Worm (Caenorhabditis elegans) whole organism, L1 larva: ENCODE measurements around the gene oac-3.

Experiments used
- C04F5.9 ChIP-seq: sonication (generic microtip); optimal IDR thresholded peaks from 2 replicates; lab custom pipeline; 2016; ENCODE audit warnings: missing genetic modification characterization, missing compliant biosample characterization
- C16A3.4 ChIP-seq: fragments of 150-350 bp; optimal IDR thresholded peaks from 2 replicates; lab custom pipeline; 2014; ENCODE audit warnings: missing biosample characterization, missing genetic modification characterization
- alr-1 ChIP-seq: fragments of 200-800 bp; sonication (Bioruptor generic); optimal IDR thresholded peaks from 2 replicates; lab custom pipeline; 2018; ENCODE audit warnings: borderline replicate concordance, mild to moderate bottlenecking, missing genetic modification characterization, missing compliant biosample characterization
- ama-1 ChIP-seq: fragments of 150-350 bp; optimal IDR thresholded peaks from 2 replicates; lab custom pipeline; 2014
- blmp-1 ChIP-seq: fragments of 150-350 bp; optimal IDR thresholded peaks from 2 replicates; lab custom pipeline; 2014; ENCODE audit warnings: missing biosample characterization, missing genetic modification characterization
- ceh-63 ChIP-seq: fragments of 200-800 bp; sonication (Bioruptor generic); optimal IDR thresholded peaks from 2 replicates; lab custom pipeline; 2018; ENCODE audit warnings: mild to moderate bottlenecking, missing genetic modification characterization, missing compliant biosample characterization
- ceh-88 ChIP-seq: fragments of 200-800 bp; sonication (Bioruptor generic); IDR thresholded peaks from 2 replicates; pipeline ENCODE4 v1.3.6; 2022; ENCODE audit warnings: missing genetic modification characterization, missing compliant biosample characterization
- dpl-1 ChIP-seq, 3 experiments: fragments of 150-350 bp in 2 of 3; sonication (generic microtip) in 1 of 3; optimal IDR thresholded peaks; 2 replicates each; lab custom pipeline; 2014 to 2017; ENCODE audit warnings: missing biosample characterization in 3 of 3, missing genetic modification characterization in 3 of 3, missing genetic modification reagents in 3 of 3
- efl-1 ChIP-seq, 4 experiments: fragments of 150-350 bp; optimal IDR thresholded peaks in 3 of 4; peaks in 1 of 4; 1 replicate in 1 of 4; 2 replicates in 3 of 4; lab custom pipeline; 2014; ENCODE audit warnings: missing biosample characterization in 2 of 4, missing genetic modification characterization in 2 of 4, missing genetic modification reagents in 2 of 4
- egl-13 ChIP-seq: sonication (generic microtip); optimal IDR thresholded peaks from 2 replicates; lab custom pipeline; 2016; ENCODE audit warnings: missing genotype, missing genetic modification reagents, missing genetic modification characterization, missing compliant biosample characterization
- fkh-10 ChIP-seq: sonication (generic microtip); optimal IDR thresholded peaks from 2 replicates; lab custom pipeline; 2017; ENCODE audit warnings: missing biosample characterization, missing genetic modification reagents, missing genetic modification characterization
- fos-1 ChIP-seq: fragments of 150-350 bp; optimal IDR thresholded peaks from 2 replicates; lab custom pipeline; 2014; ENCODE audit warnings: missing biosample characterization, missing genetic modification characterization
- grh-1 ChIP-seq: fragments of 200-800 bp; sonication (Bioruptor generic); IDR thresholded peaks from 2 replicates; pipeline ENCODE4 v1.3.6; 2022; ENCODE audit warnings: missing genetic modification reagents, missing genetic modification characterization, missing compliant biosample characterization
- hlh-17 ChIP-seq: fragments of 200-800 bp; sonication (Bioruptor generic); optimal IDR thresholded peaks from 2 replicates; lab custom pipeline; 2018; ENCODE audit warnings: missing genetic modification characterization, mild to moderate bottlenecking, missing compliant biosample characterization, moderate library complexity, borderline replicate concordance
- hpl-2 ChIP-seq: fragments of 150-350 bp; optimal IDR thresholded peaks from 2 replicates; lab custom pipeline; 2014; ENCODE audit warnings: missing biosample characterization, missing genetic modification reagents, missing genetic modification characterization
- isw-1 ChIP-seq: fragments of 200-800 bp; sonication (Bioruptor generic); IDR thresholded peaks from 2 replicates; pipeline ENCODE4 v1.3.6; 2022; ENCODE audit warnings: missing genetic modification characterization, missing compliant biosample characterization
- jun-1 ChIP-seq: fragments of 150-350 bp; optimal IDR thresholded peaks from 2 replicates; lab custom pipeline; 2014; ENCODE audit warnings: missing biosample characterization, missing genetic modification reagents, missing genetic modification characterization
- lin-13 ChIP-seq: fragments of 150-350 bp; optimal IDR thresholded peaks from 2 replicates; lab custom pipeline; 2014; ENCODE audit warnings: missing biosample characterization, missing genetic modification reagents, missing genetic modification characterization
- lin-14 ChIP-seq: fragments of 200-800 bp; sonication (Bioruptor generic); optimal IDR thresholded peaks from 2 replicates; lab custom pipeline; 2018; ENCODE audit warnings: mild to moderate bottlenecking, missing genetic modification characterization, moderate library complexity, missing compliant biosample characterization
- lin-35 ChIP-seq, 2 experiments: fragments of 150-350 bp; optimal IDR thresholded peaks; 2 replicates each; lab custom pipeline; 2014; ENCODE audit warnings: missing biosample characterization in 2 of 2, missing genetic modification characterization in 2 of 2, missing genetic modification reagents in 2 of 2
- mdl-1 ChIP-seq, 2 experiments: fragments of 150-350 bp; optimal IDR thresholded peaks; 2 replicates each; lab custom pipeline; 2014 to 2017; ENCODE audit warnings: missing biosample characterization in 2 of 2, missing genetic modification characterization in 2 of 2, inconsistent platforms in 1 of 2
- nhr-12 ChIP-seq: sonication (generic microtip); optimal IDR thresholded peaks from 2 replicates; lab custom pipeline; 2017; ENCODE audit warnings: missing biosample characterization, missing genetic modification characterization
- nhr-20 ChIP-seq: sonication (generic microtip); optimal IDR thresholded peaks from 2 replicates; lab custom pipeline; 2016; ENCODE audit warnings: mild to moderate bottlenecking, missing genetic modification characterization, missing compliant biosample characterization
- nhr-47 ChIP-seq: sonication (generic microtip); optimal IDR thresholded peaks from 2 replicates; lab custom pipeline; 2016; ENCODE audit warnings: mild to moderate bottlenecking, missing genetic modification characterization, moderate library complexity, missing compliant biosample characterization
- nhr-76 ChIP-seq: sonication (generic microtip); optimal IDR thresholded peaks from 2 replicates; lab custom pipeline; 2017; ENCODE audit warnings: missing biosample characterization, missing genetic modification characterization
- nhr-77 ChIP-seq: fragments of 150-350 bp; optimal IDR thresholded peaks from 2 replicates; lab custom pipeline; 2014; ENCODE audit warnings: missing biosample characterization, missing genetic modification characterization
- nhr-84 ChIP-seq: sonication (generic microtip); optimal IDR thresholded peaks from 2 replicates; lab custom pipeline; 2017; ENCODE audit warnings: missing biosample characterization, missing genetic modification characterization
- nhr-85 ChIP-seq: sonication (generic microtip); peaks from one replicate; lab custom pipeline; 2016; ENCODE audit warnings: missing genetic modification characterization, inconsistent platforms, missing compliant biosample characterization
- pag-3 ChIP-seq: sonication (generic microtip); optimal IDR thresholded peaks from 2 replicates; lab custom pipeline; 2017; ENCODE audit warnings: missing genetic modification characterization, mild to moderate bottlenecking, missing compliant biosample characterization, antibody characterized with exemption, borderline replicate concordance; ENCODE audit not compliant: insufficient read depth
- pqm-1 ChIP-seq: sonication (generic microtip); optimal IDR thresholded peaks from 3 replicates; lab custom pipeline; 2017; ENCODE audit warnings: missing biosample characterization, missing genetic modification characterization
- rnt-1 ChIP-seq: sonication (generic microtip); optimal IDR thresholded peaks from 2 replicates; lab custom pipeline; 2016; ENCODE audit warnings: mild to moderate bottlenecking, missing genetic modification characterization, moderate library complexity, missing compliant biosample characterization
- skn-1 ChIP-seq: fragments of 150-350 bp; optimal IDR thresholded peaks from 2 replicates; lab custom pipeline; 2014; ENCODE audit warnings: missing biosample characterization, missing genetic modification characterization
- snpc-4 ChIP-seq: fragments of 150-350 bp; optimal IDR thresholded peaks from 2 replicates; lab custom pipeline; 2014; ENCODE audit warnings: missing biosample characterization, missing genetic modification characterization
- snu-23 ChIP-seq: sonication (generic microtip); optimal IDR thresholded peaks from 2 replicates; lab custom pipeline; 2016; ENCODE audit warnings: missing genetic modification characterization, missing compliant biosample characterization
- swsn-7 ChIP-seq: sonication (generic microtip); optimal IDR thresholded peaks from 2 replicates; lab custom pipeline; 2016; ENCODE audit warnings: missing genetic modification characterization, missing compliant biosample characterization
- tbx-2 ChIP-seq: sonication (generic microtip); optimal IDR thresholded peaks from 2 replicates; lab custom pipeline; 2016; ENCODE audit warnings: missing genetic modification characterization, missing compliant biosample characterization
- unc-30 ChIP-seq: sonication (generic microtip); optimal IDR thresholded peaks from 2 replicates; lab custom pipeline; 2017; ENCODE audit warnings: missing biosample characterization, missing genetic modification characterization
- unc-62 ChIP-seq: fragments of 150-350 bp; optimal IDR thresholded peaks from 2 replicates; lab custom pipeline; 2014; ENCODE audit warnings: missing biosample characterization, missing genetic modification reagents, missing genetic modification characterization
- unc-98 ChIP-seq: fragments of 200-800 bp; sonication (Bioruptor generic); IDR thresholded peaks from 2 replicates; pipeline ENCODE4 v1.3.6; 2022; ENCODE audit warnings: missing genetic modification characterization, missing compliant biosample characterization
- vab-15 ChIP-seq: sonication (generic microtip); optimal IDR thresholded peaks from 2 replicates; lab custom pipeline; 2017; ENCODE audit warnings: missing genotype, mild to moderate bottlenecking, missing genetic modification characterization, missing compliant biosample characterization
- xbp-1 ChIP-seq: sonication (generic microtip); optimal IDR thresholded peaks from 2 replicates; lab custom pipeline; 2016; ENCODE audit warnings: missing genetic modification characterization, missing compliant biosample characterization
- zip-4 ChIP-seq: fragments of 200-800 bp; sonication (Bioruptor generic); optimal IDR thresholded peaks from 2 replicates; lab custom pipeline; 2018; ENCODE audit warnings: mild to moderate bottlenecking, missing genetic modification characterization, moderate library complexity, missing compliant biosample characterization
- ztf-11 ChIP-seq, 2 experiments: sonication (generic microtip); optimal IDR thresholded peaks; 2 replicates each; lab custom pipeline; 2016 to 2017; ENCODE audit warnings: missing genetic modification characterization in 2 of 2, missing biosample characterization in 1 of 2, missing compliant biosample characterization in 1 of 2

oac-3 gene

DNA sequence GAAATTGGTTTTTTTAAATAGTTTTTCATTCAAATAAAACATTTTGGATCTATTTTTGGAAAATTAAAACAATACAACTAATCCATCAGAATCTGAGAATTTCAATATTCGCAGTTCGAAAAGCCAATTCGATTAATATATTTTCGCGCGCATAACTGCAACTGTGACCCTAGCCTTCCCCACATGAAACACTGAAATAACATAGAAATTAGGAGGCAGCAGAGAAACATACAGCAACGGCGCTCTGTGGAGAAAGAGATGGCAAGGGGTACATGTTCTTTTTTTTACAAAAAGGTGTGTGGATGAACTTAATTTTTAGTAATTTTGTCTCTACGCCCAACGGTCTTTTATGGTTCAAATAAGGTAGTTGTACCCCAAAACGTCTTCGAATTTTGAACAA is 19.1 kb upstream of the oac-3 start (continued):
- peak; percentile 3 for TF ChIP-seq rnt-1 (tag; lab: Kevin White, UChicago)
- TF ChIP-seq tbx-2 (tag; lab: Kevin White, UChicago), result no peak
- TF ChIP-seq ztf-11 (tag; optimal IDR thresholded peaks at IDR 0.05; lab: Kevin White, UChicago), result no peak
- TF ChIP-seq ama-1 (lab: Kevin White, UChicago), result no peak
- no peak for TF ChIP-seq egl-13 (tag; lab: Kevin White, UChicago)
- no peak for TF ChIP-seq nhr-20 (tag; lab: Kevin White, UChicago)
- TF ChIP-seq blmp-1, result peak; percentile 4
- TF ChIP-seq dpl-1 (GFP tag; optimal IDR thresholded peaks at IDR 0.05; lab: Kevin White, UChicago), result peak; percentile 6 to 62 (median 56)
- TF ChIP-seq pqm-1 (tag; lab: Kevin White, UChicago), result no peak
- TF ChIP-seq nhr-77 (tag; lab: Kevin White, UChicago), result no peak
- TF ChIP-seq C16A3.4 (tag; lab: Kevin White, UChicago), result no peak
- no peak for TF ChIP-seq nhr-76 (tag; lab: Kevin White, UChicago)
- TF ChIP-seq efl-1 (optimal IDR thresholded peaks at IDR 0.05; lab: Kevin White, UChicago), result peak; percentile 39 to 54
- TF ChIP-seq efl-1 (GFP tag; optimal IDR thresholded peaks at IDR 0.05 in 1 of 2; lab: Kevin White, UChicago), result peak; percentile 57 to 87
- TF ChIP-seq pag-3 (tag; lab: Kevin White, UChicago), result no peak
- no peak for TF ChIP-seq hlh-17
- TF ChIP-seq xbp-1 (tag; lab: Kevin White, UChicago), result no peak
- TF ChIP-seq C04F5.9 (tag; lab: Kevin White, UChicago), result no peak
- TF ChIP-seq mdl-1 (tag; optimal IDR thresholded peaks at IDR 0.05; lab: Kevin White, UChicago), result no peak
- no peak for TF ChIP-seq ceh-63 (GFP tag; lab: Kevin White, UChicago)
- peak; percentile 58 for TF ChIP-seq lin-14 (GFP tag; lab: Kevin White, UChicago)
- TF ChIP-seq snu-23 (GFP tag; lab: Kevin White, UChicago), result peak; percentile 15
- TF ChIP-seq lin-35 (GFP tag; optimal IDR thresholded peaks at IDR 0.05; lab: Kevin White, UChicago), result peak; percentile 19 to 55
- TF ChIP-seq snpc-4 (tag; lab: Kevin White, UChicago), result no peak
- no peak for TF ChIP-seq skn-1 (tag; lab: Kevin White, UChicago)

DNA sequence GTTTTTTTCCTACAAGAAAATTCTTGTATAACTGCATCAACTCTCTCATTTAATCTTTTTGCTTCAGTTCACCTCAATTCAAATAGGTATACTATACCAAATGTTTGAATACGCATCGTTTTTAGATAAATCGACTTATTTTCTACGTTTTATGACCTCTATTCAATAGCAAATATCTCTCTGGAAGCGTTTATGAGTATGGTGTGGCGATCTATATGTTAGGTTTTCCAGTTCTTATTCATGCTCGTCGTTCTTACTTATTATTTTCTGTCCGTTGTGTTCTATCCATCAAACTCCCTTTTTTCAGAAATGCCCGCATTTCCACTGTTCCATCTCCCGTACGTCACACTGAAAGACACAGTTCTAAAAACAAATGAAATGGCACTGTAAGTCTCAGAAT is 18.7 kb upstream of the oac-3 start, which contains the start of gene T22G5.3:
TSS of gene T22G5.3 (plus strand) at position 301 of the 400 bp plus-strand sequence.
- TF ChIP-seq nhr-85 (tag; lab: Kevin White, UChicago), result no peak
- no peak for TF ChIP-seq ceh-88 (GFP tag; lab: Robert Waterston, UW)
- TF ChIP-seq jun-1 (tag; lab: Kevin White, UChicago), result no peak
- TF ChIP-seq alr-1 (tag; lab: Kevin White, UChicago), result no peak
- TF ChIP-seq zip-4 (GFP tag; lab: Kevin White, UChicago), result no peak

DNA sequence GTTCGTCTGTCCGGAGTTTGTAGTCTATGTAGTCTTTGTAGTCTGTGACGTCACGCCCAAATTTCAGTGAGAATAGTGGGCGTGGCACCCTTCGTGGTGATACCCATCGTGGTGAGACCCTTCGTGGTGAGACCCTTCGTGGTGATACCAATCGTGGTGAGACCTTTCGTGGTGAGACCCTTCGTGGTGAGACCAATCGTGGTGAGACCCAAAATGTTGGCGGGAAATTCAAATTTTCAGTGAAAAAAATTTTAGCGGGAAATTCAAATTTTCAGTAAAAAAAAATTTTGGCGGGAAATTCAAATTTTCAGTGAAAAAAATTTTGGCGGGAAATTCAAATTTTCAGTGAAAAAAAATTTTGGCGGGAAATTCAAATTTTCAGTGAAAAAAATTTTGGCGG is 17.1 kb upstream of the oac-3 start:
- TF ChIP-seq isw-1 (GFP tag; lab: Robert Waterston, UW) (peak; percentile 11; the same call in 1 of the 2 replicates), unc-98 (peak; percentile 53; the same call in 1 of the 2 replicates)

DNA sequence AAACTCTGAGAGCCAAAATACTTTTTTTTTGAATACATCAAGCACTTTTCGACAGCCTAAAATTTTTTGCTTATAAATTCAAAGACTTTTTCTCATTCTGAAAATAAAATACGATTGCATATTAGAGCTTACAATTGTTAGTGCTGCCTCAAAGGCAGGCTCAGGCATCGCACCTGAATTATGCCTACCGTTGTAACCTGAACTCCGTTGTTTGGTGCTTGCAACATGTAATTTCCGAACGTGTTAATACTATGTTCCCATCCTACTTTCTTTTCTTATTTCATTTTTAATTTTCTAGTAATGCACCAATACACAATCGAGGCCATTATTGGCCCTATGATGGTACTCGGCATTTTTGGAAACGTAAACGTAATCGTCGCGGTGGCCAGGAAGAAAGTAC is 12.0 kb upstream of the oac-3 start, which contains the start of gene srsx-19:
TSS of gene srsx-19 (plus strand) at position 301 of the 400 bp plus-strand sequence.
- no peak for TF ChIP-seq nhr-47 (tag; lab: Kevin White, UChicago)
- no peak for TF ChIP-seq hpl-2 (GFP tag; lab: Kevin White, UChicago)
- TF ChIP-seq pag-3 (tag; lab: Kevin White, UChicago), result no peak
- TF ChIP-seq unc-62 (GFP tag; lab: Kevin White, UChicago), result no peak
- no peak for TF ChIP-seq grh-1 (GFP tag; lab: Robert Waterston, UW)
- no peak for TF ChIP-seq nhr-84
- TF ChIP-seq ama-1 (lab: Kevin White, UChicago), result no peak
- no peak for TF ChIP-seq fkh-10 (GFP tag; lab: Kevin White, UChicago)
- TF ChIP-seq ceh-88 (GFP tag; lab: Robert Waterston, UW), result no peak
- TF ChIP-seq egl-13 (tag; lab: Kevin White, UChicago), result no peak
- no peak for TF ChIP-seq vab-15 (tag; lab: Kevin White, UChicago)
- no peak for TF ChIP-seq lin-13 (GFP tag; lab: Kevin White, UChicago)
- TF ChIP-seq nhr-12 (tag; lab: Kevin White, UChicago), result no peak
- TF ChIP-seq unc-30 (tag; lab: Kevin White, UChicago), result no peak
- TF ChIP-seq fos-1 (tag; lab: Kevin White, UChicago), result no peak
- TF ChIP-seq swsn-7 (tag; lab: Kevin White, UChicago), result no peak
- no peak for TF ChIP-seq nhr-20 (tag; lab: Kevin White, UChicago)
- no peak for TF ChIP-seq snpc-4 (tag; lab: Kevin White, UChicago)
- no peak for TF ChIP-seq nhr-76 (tag; lab: Kevin White, UChicago)
